Worm (Caenorhabditis elegans): ENCODE data around the gene cht-4.
A peak's percentile ranks its signal among the peaks of the same experiment; 100 is the strongest.

The cht-4 gene

DNA sequence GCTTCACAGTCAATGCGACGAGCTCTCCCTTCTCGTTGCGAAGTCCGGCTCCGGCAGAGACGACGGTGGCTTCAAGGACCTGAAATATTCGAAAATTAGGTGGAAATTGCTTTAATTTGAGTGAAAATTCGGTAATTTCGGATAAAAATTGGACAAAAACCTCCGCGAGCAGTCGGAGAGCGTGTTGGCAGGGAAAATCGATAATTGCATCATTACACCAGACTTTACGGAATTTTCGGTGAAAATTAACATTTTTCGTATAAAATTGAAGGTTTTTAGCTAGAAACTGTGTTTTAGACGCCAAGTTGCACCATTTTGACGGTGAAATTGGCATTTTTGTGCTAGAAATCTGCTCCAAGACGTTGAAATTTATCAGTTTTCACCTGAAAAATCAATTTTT, 39.0 kb downstream of the cht-4 start:
- TF ChIP-seq flt-1 (GFP tag; IDR thresholded peaks at IDR 0.05) = no peak
- TF ChIP-seq tbx-37 (GFP tag; conservative IDR thresholded peaks at IDR 0.05) = no peak
- no peak for TF ChIP-seq B0310.2 (tag; optimal IDR thresholded peaks at IDR 0.05)
- no peak for TF ChIP-seq tbx-11 (GFP tag; IDR thresholded peaks at IDR 0.05)

DNA sequence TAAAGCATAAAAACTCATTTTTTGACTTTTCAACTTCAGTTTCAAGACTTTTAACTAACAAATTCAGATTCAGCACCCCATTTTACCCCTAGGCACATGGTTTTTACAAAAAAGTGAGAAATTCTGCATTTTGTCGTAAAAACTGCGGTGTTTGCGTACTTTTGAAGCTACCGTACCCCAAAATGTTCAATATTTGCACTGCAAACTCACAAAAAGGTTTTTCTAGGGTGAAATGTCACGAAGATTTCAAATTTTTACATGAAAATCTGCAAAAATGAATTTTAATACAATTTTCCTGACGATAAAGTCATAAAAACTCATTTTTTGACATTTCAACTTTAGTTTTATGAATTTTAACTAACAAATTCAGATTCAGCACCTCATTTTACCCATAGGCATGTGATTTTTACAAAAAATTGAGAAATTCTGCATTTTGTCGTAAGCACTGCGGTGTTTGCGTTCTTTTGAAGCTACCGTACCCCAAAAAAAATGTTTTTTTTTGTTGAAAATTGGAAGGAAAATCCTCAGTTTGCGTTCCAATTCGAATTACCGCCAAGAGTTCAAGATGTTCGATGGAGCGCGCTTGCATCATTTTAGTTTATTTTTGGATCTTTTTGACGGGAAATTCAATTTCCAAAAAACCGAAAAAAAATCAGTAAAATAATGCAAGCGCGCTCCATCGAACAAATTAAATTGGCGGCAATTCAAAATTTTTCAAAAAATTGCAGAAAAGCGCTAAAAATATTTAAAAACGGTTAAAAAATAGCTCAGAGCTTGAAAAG, 40.8 kb downstream of the cht-4 start:
- peak; percentile 44 for TF ChIP-seq B0310.2 (tag; optimal IDR thresholded peaks at IDR 0.05)
- no peak for TF ChIP-seq ama-1 (optimal IDR thresholded peaks at IDR 0.05)
- TF ChIP-seq hnd-1 (tag; optimal IDR thresholded peaks at IDR 0.05) = no peak
- TF ChIP-seq scrt-1 (GFP tag; IDR thresholded peaks at IDR 0.05) = no peak
- 0 out of 2 replicates have a peak, but pooled peaks have one; percentile 38 for TF ChIP-seq sea-1 (GFP tag; conservative IDR thresholded peaks at IDR 0.05)

DNA sequence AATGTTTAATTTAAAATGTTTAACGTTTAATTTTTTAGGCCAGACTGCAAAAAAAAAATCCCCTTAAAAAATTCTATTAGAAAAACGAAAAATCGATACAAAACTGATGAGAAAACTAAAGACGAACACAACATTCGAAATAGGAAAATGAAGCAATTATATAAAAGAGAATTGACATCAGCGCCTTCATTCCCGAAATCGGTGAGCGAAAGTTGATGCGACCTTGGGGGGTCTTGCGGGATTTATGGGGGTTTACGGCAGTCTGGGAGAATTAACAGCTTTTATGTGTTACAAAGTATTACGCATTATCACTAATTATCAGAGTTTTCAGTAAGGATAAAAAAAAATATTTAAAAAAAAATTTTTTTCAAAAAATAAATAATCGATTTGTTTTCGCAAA, 42.9 kb downstream of the cht-4 start:
- TF ChIP-seq F13C5.2 (tag; optimal IDR thresholded peaks at IDR 0.05) (no peak), B0310.2 (tag; optimal IDR thresholded peaks at IDR 0.05) (no peak), ceh-36 (tag; optimal IDR thresholded peaks at IDR 0.05) (no peak), hmbx-1 (tag; optimal IDR thresholded peaks at IDR 0.05) (no peak), hmg-4 (GFP tag; optimal IDR thresholded peaks at IDR 0.05) (no peak), tbx-37 (GFP tag; conservative IDR thresholded peaks at IDR 0.05) (no peak), tra-4 (tag; optimal IDR thresholded peaks at IDR 0.05) (no peak), ama-1 (optimal IDR thresholded peaks at IDR 0.05) (no peak), flt-1 (GFP tag; IDR thresholded peaks at IDR 0.05) (no peak), ceh-13 (GFP tag; optimal IDR thresholded peaks at IDR 0.05) (no peak), scrt-1 (GFP tag; IDR thresholded peaks at IDR 0.05) (no peak)

- no peak for TF ChIP-seq tra-4 (tag; optimal IDR thresholded peaks at IDR 0.05)
- no peak for TF ChIP-seq pes-1 (GFP tag; IDR thresholded peaks at IDR 0.05)
- TF ChIP-seq flt-1 (GFP tag; IDR thresholded peaks at IDR 0.05) = no peak
- no peak for TF ChIP-seq B0310.2 (tag; optimal IDR thresholded peaks at IDR 0.05)
- TF ChIP-seq ceh-13 (GFP tag; optimal IDR thresholded peaks at IDR 0.05) = no peak
- no peak for TF ChIP-seq hnd-1 (tag; optimal IDR thresholded peaks at IDR 0.05)
- no peak for TF ChIP-seq tbx-11 (GFP tag; IDR thresholded peaks at IDR 0.05)
- TF ChIP-seq aly-1 (tag; optimal IDR thresholded peaks at IDR 0.05) = no peak
- no peak for TF ChIP-seq scrt-1 (GFP tag; IDR thresholded peaks at IDR 0.05)
- TF ChIP-seq ama-1 (optimal IDR thresholded peaks at IDR 0.05) = no peak
- TF ChIP-seq F13C5.2 (tag; optimal IDR thresholded peaks at IDR 0.05) = no peak
- TF ChIP-seq ceh-36 (tag; optimal IDR thresholded peaks at IDR 0.05) = no peak
- no peak for TF ChIP-seq tbx-37 (GFP tag; conservative IDR thresholded peaks at IDR 0.05)
- no peak for TF ChIP-seq ets-7 (tag; optimal IDR thresholded peaks at IDR 0.05)
- TF ChIP-seq hmbx-1 (tag; optimal IDR thresholded peaks at IDR 0.05) = no peak
Observed at ce11 chrIII:1613933-1614332, 43.3 kb downstream of the cht-4 start, which contains the start of gene Y22D7AL.9. Gene Y22D7AL.9, minus strand, starts transcription at chrIII:1614033.

- 0 out of 2 replicates have a peak, but pooled peaks have one; percentile 51 for TF ChIP-seq pes-1 (GFP tag; IDR thresholded peaks at IDR 0.05)
- TF ChIP-seq tbx-11 (GFP tag; IDR thresholded peaks at IDR 0.05) = no peak
- no peak for TF ChIP-seq hnd-1 (tag; optimal IDR thresholded peaks at IDR 0.05)
Observed at ce11 chrIII:1612974-1613568, 44.2 kb downstream of the cht-4 start.

- TF ChIP-seq hmg-4 (GFP tag; optimal IDR thresholded peaks at IDR 0.05) (no peak), sea-1 (GFP tag; conservative IDR thresholded peaks at IDR 0.05) (no peak), hmbx-1 (tag; optimal IDR thresholded peaks at IDR 0.05) (no peak), ceh-13 (GFP tag; optimal IDR thresholded peaks at IDR 0.05) (no peak), tra-4 (tag; optimal IDR thresholded peaks at IDR 0.05) (no peak), F13C5.2 (tag; optimal IDR thresholded peaks at IDR 0.05) (no peak), scrt-1 (GFP tag; IDR thresholded peaks at IDR 0.05) (no peak), tbx-37 (GFP tag; conservative IDR thresholded peaks at IDR 0.05) (no peak), aly-1 (tag; optimal IDR thresholded peaks at IDR 0.05) (no peak), B0310.2 (tag; optimal IDR thresholded peaks at IDR 0.05) (no peak), ama-1 (optimal IDR thresholded peaks at IDR 0.05) (no peak), tbx-11 (GFP tag; IDR thresholded peaks at IDR 0.05) (no peak), hnd-1 (tag; optimal IDR thresholded peaks at IDR 0.05) (no peak), pes-1 (GFP tag; IDR thresholded peaks at IDR 0.05) (no peak), flt-1 (GFP tag; IDR thresholded peaks at IDR 0.05) (no peak), ceh-36 (tag; optimal IDR thresholded peaks at IDR 0.05) (no peak), ets-7 (tag; optimal IDR thresholded peaks at IDR 0.05) (no peak)
Observed at ce11 chrIII:1610938-1611337, 46.3 kb downstream of the cht-4 start.

DNA sequence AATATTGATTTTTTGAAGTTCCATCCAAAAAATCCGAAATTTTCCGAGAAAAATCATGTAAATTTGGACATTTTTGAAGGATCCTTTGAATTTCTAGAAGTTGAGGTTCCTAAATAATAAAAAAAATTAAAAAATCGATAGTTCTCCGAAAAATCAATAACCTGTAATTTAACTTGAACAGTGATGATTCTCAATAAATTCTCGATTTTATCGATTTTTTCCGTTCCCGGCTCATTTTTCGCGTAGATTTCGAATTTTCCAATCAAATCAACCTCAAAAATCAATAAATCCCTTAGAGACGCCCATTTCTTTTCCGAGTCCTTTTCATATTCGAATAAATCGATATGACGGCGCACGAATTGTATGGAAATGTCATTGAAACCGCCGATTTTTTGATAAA, 49.6 kb downstream of the cht-4 start:
- TF ChIP-seq scrt-1 (GFP tag; IDR thresholded peaks at IDR 0.05) (no peak), hmbx-1 (tag; optimal IDR thresholded peaks at IDR 0.05) (no peak), tbx-11 (GFP tag; IDR thresholded peaks at IDR 0.05) (no peak), ets-7 (tag; optimal IDR thresholded peaks at IDR 0.05) (no peak), aly-1 (tag; optimal IDR thresholded peaks at IDR 0.05) (no peak), pes-1 (GFP tag; IDR thresholded peaks at IDR 0.05) (no peak), ama-1 (optimal IDR thresholded peaks at IDR 0.05) (no peak), hnd-1 (tag; optimal IDR thresholded peaks at IDR 0.05) (no peak), B0310.2 (tag; optimal IDR thresholded peaks at IDR 0.05) (no peak)

- TF ChIP-seq ama-1 (optimal IDR thresholded peaks at IDR 0.05) (no peak), ceh-36 (tag; optimal IDR thresholded peaks at IDR 0.05) (peak; percentile 82), flt-1 (GFP tag; IDR thresholded peaks at IDR 0.05) (peak; percentile 88), hmg-4 (GFP tag; optimal IDR thresholded peaks at IDR 0.05) (peak; percentile 96), ceh-13 (GFP tag; optimal IDR thresholded peaks at IDR 0.05) (peak; percentile 72), ets-7 (tag; optimal IDR thresholded peaks at IDR 0.05) (peak; percentile 66), hnd-1 (tag; optimal IDR thresholded peaks at IDR 0.05) (peak; percentile 69), tbx-37 (GFP tag; conservative IDR thresholded peaks at IDR 0.05) (peak; percentile 77), sea-1 (GFP tag; conservative IDR thresholded peaks at IDR 0.05) (peak; percentile 89), scrt-1 (GFP tag; IDR thresholded peaks at IDR 0.05) (peak; percentile 93), tra-4 (tag; optimal IDR thresholded peaks at IDR 0.05) (peak; percentile 72), aly-1 (tag; optimal IDR thresholded peaks at IDR 0.05) (peak; percentile 75), tbx-11 (GFP tag; IDR thresholded peaks at IDR 0.05) (peak; percentile 78), pes-1 (GFP tag; IDR thresholded peaks at IDR 0.05) (peak; percentile 92), F13C5.2 (tag; optimal IDR thresholded peaks at IDR 0.05) (peak; percentile 75), hmbx-1 (tag; optimal IDR thresholded peaks at IDR 0.05) (peak; percentile 64), B0310.2 (tag; optimal IDR thresholded peaks at IDR 0.05) (peak; percentile 87)
Observed at ce11 chrIII:1604514-1604976, 52.7 kb downstream of the cht-4 start, which contains the start of gene Y22D7AL.6. Gene Y22D7AL.6, plus strand, starts transcription at chrIII:1604926.
